Worm (Caenorhabditis elegans): ENCODE results near the gene hint-3.

Gene hint-3

ce11 chrV:7728003-7728678 is 32.1 kb upstream of the hint-3 start:
- TF ChIP-seq F37D6.2 (tag; optimal IDR thresholded peaks at IDR 0.05) (peak; percentile 81), nhr-41 (GFP tag; IDR thresholded peaks at IDR 0.05) (no peak), fkh-10 (GFP tag; optimal IDR thresholded peaks at IDR 0.05) (peak; percentile 73), F10B5.3 (tag; optimal IDR thresholded peaks at IDR 0.05) (no peak), ctbp-1 (GFP tag; IDR thresholded peaks at IDR 0.05) (peak; percentile 96), pha-4 (GFP tag; IDR thresholded peaks at IDR 0.05) (peak; percentile 57; the same call in 1 of the 2 replicates), pha-4 (tag; optimal IDR thresholded peaks at IDR 0.05) (no peak), sdz-12 (GFP tag; optimal IDR thresholded peaks at IDR 0.05) (no peak), dmd-9 (GFP tag; IDR thresholded peaks at IDR 0.05) (0 out of 2 replicates have a peak, but pooled peaks have one; percentile 6), ZK546.5 (tag; optimal IDR thresholded peaks at IDR 0.05) (no peak), ces-1 (GFP tag; optimal IDR thresholded peaks at IDR 0.05) (peak; percentile 48), F49E8.2 (tag; optimal IDR thresholded peaks at IDR 0.05; ENCODE audit: borderline replicate concordance) (no peak), arid-1 (GFP tag; conservative IDR thresholded peaks at IDR 0.05) (peak; percentile 49; the same call in 1 of the 2 replicates), ama-1 (optimal IDR thresholded peaks at IDR 0.05) (no peak), nhr-237 (tag; optimal IDR thresholded peaks at IDR 0.05) (no peak), zip-11 (GFP tag; IDR thresholded peaks at IDR 0.05) (no peak), vab-7 (GFP tag; IDR thresholded peaks at IDR 0.05) (no peak), daf-19 (GFP tag; conservative IDR thresholded peaks at IDR 0.05) (no peak), set-16 (GFP tag; IDR thresholded peaks at IDR 0.05) (peak; percentile 98), dve-1 (tag; optimal IDR thresholded peaks at IDR 0.05; ENCODE audit: insufficient read depth) (peak; percentile 29), daf-12 (tag; optimal IDR thresholded peaks at IDR 0.05) (no peak), nhr-48 (tag; optimal IDR thresholded peaks at IDR 0.05) (peak; percentile 84), nhr-102 (tag; optimal IDR thresholded peaks at IDR 0.05) (peak; percentile 23), madf-5 (GFP tag; IDR thresholded peaks at IDR 0.05) (no peak), lin-13 (GFP tag; optimal IDR thresholded peaks at IDR 0.05) (peak; percentile 22), Y5F2A.4 (GFP tag; optimal IDR thresholded peaks at IDR 0.05) (no peak), T26A8.4 (GFP tag; IDR thresholded peaks at IDR 0.05) (peak; percentile 68), nhr-10 (tag; optimal IDR thresholded peaks at IDR 0.05) (no peak), mxl-2 (GFP tag; conservative IDR thresholded peaks at IDR 0.05) (0 out of 2 replicates have a peak, but pooled peaks have one; percentile 9), duxl-1 (tag; optimal IDR thresholded peaks at IDR 0.05; ENCODE audit: poor library complexity) (no peak), saeg-2 (GFP tag; IDR thresholded peaks at IDR 0.05) (0 out of 2 replicates have a peak, but pooled peaks have one; percentile 52), lin-39 (tag; optimal IDR thresholded peaks at IDR 0.05) (peak; percentile 9), nhr-111 (GFP tag; optimal IDR thresholded peaks at IDR 0.05) (no peak), F26F4.8 (GFP tag; conservative IDR thresholded peaks at IDR 0.05) (no peak), daf-8 (GFP tag; IDR thresholded peaks at IDR 0.05) (no peak), aha-1 (tag) (peak; percentile 99), zfp-2 (tag; optimal IDR thresholded peaks at IDR 0.05) (peak; percentile 26), nhr-28 (tag; optimal IDR thresholded peaks at IDR 0.05) (peak; percentile 61), lim-7 (GFP tag; IDR thresholded peaks at IDR 0.05) (no peak), ceh-28 (tag; optimal IDR thresholded peaks at IDR 0.05) (peak; percentile 58), mep-1 (tag; optimal IDR thresholded peaks at IDR 0.05) (peak; percentile 57), hmg-1.1 (GFP tag; IDR thresholded peaks at IDR 0.05) (peak; percentile 84), R02D3.7 (tag; optimal IDR thresholded peaks at IDR 0.05) (no peak), rbr-2 (tag; optimal IDR thresholded peaks at IDR 0.05) (peak; percentile 93), ceh-62 (tag; optimal IDR thresholded peaks at IDR 0.05) (no peak), skn-1 (tag; optimal IDR thresholded peaks at IDR 0.05) (no peak), Y75B8A.6 (GFP tag; IDR thresholded peaks at IDR 0.05) (no peak), fos-1 (tag; optimal IDR thresholded peaks at IDR 0.05) (no peak), unc-62 (GFP tag; optimal IDR thresholded peaks at IDR 0.05 in 1 of 2) (peak in 1 of 2 experiments; percentile 94), unc-62 (tag; optimal IDR thresholded peaks at IDR 0.05) (no peak), F44E2.7 (GFP tag; IDR thresholded peaks at IDR 0.05) (no peak)
